Worm (Caenorhabditis elegans): ENCODE results near the gene str-190.

DNA sequence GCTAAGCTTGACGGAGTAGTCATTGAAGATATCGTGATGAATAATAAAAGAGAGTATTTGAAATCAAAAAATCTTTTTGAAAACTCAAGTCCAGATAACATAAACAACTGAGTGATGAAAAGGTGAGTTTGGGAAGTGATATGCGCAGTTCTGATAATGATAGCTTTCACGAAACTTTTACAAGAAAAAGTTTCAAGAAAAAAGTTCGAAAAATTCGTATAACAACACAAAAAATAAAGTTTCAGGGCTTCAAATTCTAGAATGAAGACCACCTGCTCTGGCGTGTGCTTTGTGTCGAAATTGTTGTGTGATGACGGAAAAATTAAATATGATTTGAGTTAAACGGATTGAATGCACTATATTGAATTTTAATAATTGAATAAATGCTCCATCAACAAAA lies 41.8 kb upstream of the str-190 start, which contains the start of gene srb-19:
- TF ChIP-seq mdl-1 (tag; optimal IDR thresholded peaks at IDR 0.05): no peak
- TF ChIP-seq fkh-10 (GFP tag; optimal IDR thresholded peaks at IDR 0.05): no peak
- TF ChIP-seq egl-27 (tag; optimal IDR thresholded peaks at IDR 0.05): no peak
- no peak for TF ChIP-seq jun-1 (tag; optimal IDR thresholded peaks at IDR 0.05)
- TF ChIP-seq nfya-1 (tag; optimal IDR thresholded peaks at IDR 0.05; ENCODE audit: insufficient read depth): no peak
- TF ChIP-seq ztf-11 (tag; optimal IDR thresholded peaks at IDR 0.05): no peak
- no peak for TF ChIP-seq ceh-16 (tag; optimal IDR thresholded peaks at IDR 0.05)
- TF ChIP-seq ztf-4 (tag; optimal IDR thresholded peaks at IDR 0.05): no peak
- no peak for TF ChIP-seq eor-1 (tag; optimal IDR thresholded peaks at IDR 0.05)

Measured in whole organism, L3 larva.